Worm (Caenorhabditis elegans): ENCODE results near the gene B0222.5.

- TF ChIP-seq ama-1 (optimal IDR thresholded peaks at IDR 0.05), result no peak
- no peak for TF ChIP-seq hnd-1 (tag; optimal IDR thresholded peaks at IDR 0.05)
- TF ChIP-seq B0310.2 (tag; optimal IDR thresholded peaks at IDR 0.05), result no peak
- TF ChIP-seq flt-1 (GFP tag; IDR thresholded peaks at IDR 0.05), result no peak
- TF ChIP-seq tbx-11 (GFP tag; IDR thresholded peaks at IDR 0.05), result no peak
Measured at ce11 chrV:9181669-9182250, 27.1 kb upstream of the B0222.5 start, which contains the start of gene ptr-1.
